Worm (Caenorhabditis elegans) whole organism, mixed stage, embryonic: ENCODE data around the gene glb-24.

Source experiments
- bed-3 ChIP-seq: fragments of 200-800 bp; sonication (Bioruptor generic); optimal IDR thresholded peaks from 3 replicates; lab custom pipeline; 2018; ENCODE audit warnings: mild to moderate bottlenecking, missing genetic modification characterization, moderate library complexity, missing compliant biosample characterization
- blmp-1 ChIP-seq: fragments of 150-350 bp; optimal IDR thresholded peaks from 2 replicates; lab custom pipeline; 2014; ENCODE audit warnings: missing biosample characterization, missing genetic modification characterization
- ceh-39 ChIP-seq: fragments of 150-350 bp; optimal IDR thresholded peaks from 2 replicates; lab custom pipeline; 2014; ENCODE audit warnings: missing biosample characterization, missing genetic modification characterization
- ceh-43 ChIP-seq: fragments of 200-800 bp; sonication (Bioruptor generic); optimal IDR thresholded peaks from 2 replicates; lab custom pipeline; 2018; ENCODE audit warnings: mild to moderate bottlenecking, missing genetic modification characterization, moderate library complexity, missing compliant biosample characterization
- ceh-83 ChIP-seq: fragments of 200-800 bp; sonication (Bioruptor generic); optimal IDR thresholded peaks from 2 replicates; lab custom pipeline; 2018; ENCODE audit warnings: mild to moderate bottlenecking, missing genetic modification characterization, missing compliant biosample characterization
- ces-1 ChIP-seq: fragments of 150-350 bp; optimal IDR thresholded peaks from 2 replicates; lab custom pipeline; 2014; ENCODE audit warnings: missing biosample characterization, missing genetic modification reagents, missing genetic modification characterization
- cnd-1 ChIP-seq: fragments of 200-800 bp; sonication (Bioruptor generic); optimal IDR thresholded peaks from 2 replicates; lab custom pipeline; 2018; ENCODE audit warnings: mild to moderate bottlenecking, missing genetic modification characterization, missing compliant biosample characterization
- drap-1 ChIP-seq: fragments of 200-800 bp; sonication (Bioruptor generic); optimal IDR thresholded peaks from 3 replicates; lab custom pipeline; 2018; ENCODE audit warnings: mild to moderate bottlenecking, missing genetic modification characterization, missing compliant biosample characterization
- elt-1 ChIP-seq: sonication (generic microtip); optimal IDR thresholded peaks from 2 replicates; lab custom pipeline; 2017; ENCODE audit warnings: missing genetic modification characterization, mild to moderate bottlenecking, missing compliant biosample characterization, antibody characterized with exemption, moderate library complexity, borderline replicate concordance; ENCODE audit not compliant: insufficient read depth
- elt-3 ChIP-seq: fragments of 150-350 bp; optimal IDR thresholded peaks from 2 replicates; lab custom pipeline; 2014; ENCODE audit warnings: missing biosample characterization, missing genetic modification characterization
- flh-1 ChIP-seq: fragments of 200-800 bp; sonication (Bioruptor generic); optimal IDR thresholded peaks from 2 replicates; lab custom pipeline; 2018; ENCODE audit warnings: mild to moderate bottlenecking, missing genetic modification characterization, moderate library complexity, missing compliant biosample characterization
- ham-2 ChIP-seq: fragments of 200-800 bp; sonication (Bioruptor generic); optimal IDR thresholded peaks from 2 replicates; lab custom pipeline; 2018; ENCODE audit warnings: mild to moderate bottlenecking, missing genetic modification characterization, missing compliant biosample characterization
- hlh-1 ChIP-seq: fragments of 150-350 bp; optimal IDR thresholded peaks from 2 replicates; lab custom pipeline; 2014; ENCODE audit warnings: missing biosample characterization, missing genetic modification reagents, missing genetic modification characterization
- lin-32 ChIP-seq: fragments of 200-800 bp; sonication (Bioruptor generic); optimal IDR thresholded peaks from 2 replicates; lab custom pipeline; 2018; ENCODE audit warnings: mild to moderate bottlenecking, missing genetic modification characterization, missing compliant biosample characterization
- lsy-2 ChIP-seq: fragments of 150-350 bp; optimal IDR thresholded peaks from 2 replicates; lab custom pipeline; 2014; ENCODE audit warnings: missing biosample characterization, missing genetic modification characterization
- mab-5 ChIP-seq: fragments of 150-350 bp; optimal IDR thresholded peaks from 2 replicates; lab custom pipeline; 2014; ENCODE audit warnings: missing biosample characterization, missing genetic modification characterization
- mep-1 ChIP-seq: fragments of 150-350 bp; optimal IDR thresholded peaks from 2 replicates; lab custom pipeline; 2017; ENCODE audit warnings: missing biosample characterization, missing genetic modification reagents, missing genetic modification characterization, inconsistent platforms
- mls-2 ChIP-seq: sonication (generic microtip); optimal IDR thresholded peaks from 2 replicates; lab custom pipeline; 2016; ENCODE audit warnings: mild to moderate bottlenecking, missing genetic modification characterization, moderate library complexity, missing compliant biosample characterization
- nhr-12 ChIP-seq: fragments of 150-350 bp; optimal IDR thresholded peaks from 2 replicates; lab custom pipeline; 2014; ENCODE audit warnings: missing biosample characterization, missing genetic modification characterization
- nhr-2 ChIP-seq: fragments of 150-350 bp; optimal IDR thresholded peaks from 2 replicates; lab custom pipeline; 2014; ENCODE audit warnings: missing biosample characterization, missing genetic modification characterization
- nhr-76 ChIP-seq: sonication (generic microtip); optimal IDR thresholded peaks from 2 replicates; lab custom pipeline; 2017; ENCODE audit warnings: missing biosample characterization, missing genetic modification characterization
- pha-4 ChIP-seq: fragments of 150-350 bp; optimal IDR thresholded peaks from 2 replicates; lab custom pipeline; 2018; ENCODE audit warnings: missing biosample characterization, missing genetic modification reagents, missing genetic modification characterization
- snpc-4 ChIP-seq: fragments of 150-350 bp; optimal IDR thresholded peaks from 2 replicates; lab custom pipeline; 2014; ENCODE audit warnings: missing biosample characterization, missing genetic modification characterization
- sptf-1 ChIP-seq: sonication (generic microtip); optimal IDR thresholded peaks from 2 replicates; lab custom pipeline; 2017; ENCODE audit warnings: mild to moderate bottlenecking, missing genetic modification characterization, moderate library complexity, missing compliant biosample characterization
- tbx-8 ChIP-seq: fragments of 200-800 bp; sonication (Bioruptor generic); optimal IDR thresholded peaks from 2 replicates; lab custom pipeline; 2018; ENCODE audit warnings: mild to moderate bottlenecking, missing genetic modification characterization, moderate library complexity, missing compliant biosample characterization
- unc-120 ChIP-seq: sonication (generic microtip); optimal IDR thresholded peaks from 2 replicates; lab custom pipeline; 2017; ENCODE audit warnings: missing genetic modification characterization, missing compliant biosample characterization; ENCODE audit not compliant: poor library complexity, severe bottlenecking
- unc-39 ChIP-seq: fragments of 150-350 bp; optimal IDR thresholded peaks from 2 replicates; lab custom pipeline; 2014; ENCODE audit warnings: missing biosample characterization, missing genetic modification characterization
- unc-62 ChIP-seq: fragments of 150-350 bp; optimal IDR thresholded peaks from 2 replicates; lab custom pipeline; 2014; ENCODE audit warnings: missing biosample characterization, missing genetic modification reagents, missing genetic modification characterization
- zip-8 ChIP-seq: fragments of 150-350 bp; optimal IDR thresholded peaks from 2 replicates; lab custom pipeline; 2014; ENCODE audit warnings: missing biosample characterization, missing genetic modification characterization

The glb-24 gene

ce11 chrV:12849736-12850135 lies 36.0 kb downstream of the glb-24 start, which contains the start of gene C44H9.5:
Gene C44H9.5 (minus strand): TSS chrV:12849864.
- TF ChIP-seq unc-120 (tag; lab: Kevin White, UChicago), result no peak
- TF ChIP-seq ceh-83 (GFP tag; lab: Kevin White, UChicago), result no peak
- TF ChIP-seq tbx-8 (GFP tag; lab: Kevin White, UChicago), result no peak
- TF ChIP-seq bed-3 (GFP tag; lab: Kevin White, UChicago), result no peak
- TF ChIP-seq, all 35 proteins: peak for 0

- no peak for TF ChIP-seq lin-32 (GFP tag; lab: Kevin White, UChicago)
- no peak for TF ChIP-seq nhr-12 (tag; lab: Kevin White, UChicago)
- no peak for TF ChIP-seq ceh-83 (GFP tag; lab: Kevin White, UChicago)
- no peak for TF ChIP-seq unc-120 (tag; lab: Kevin White, UChicago)
- TF ChIP-seq hlh-1 (tag; lab: Kevin White, UChicago), result no peak
- no peak for TF ChIP-seq snpc-4 (tag; lab: Kevin White, UChicago)
- TF ChIP-seq mep-1, result no peak
- no peak for TF ChIP-seq ceh-39 (tag; lab: Kevin White, UChicago)
- no peak for TF ChIP-seq pha-4 (tag; lab: Kevin White, UChicago)
- TF ChIP-seq elt-1 (tag; lab: Kevin White, UChicago), result no peak
- TF ChIP-seq ham-2 (GFP tag; lab: Kevin White, UChicago), result no peak
- TF ChIP-seq, all 35 proteins: peak for 0
Measured at ce11 chrV:12845247-12845646, 40.5 kb downstream of the glb-24 start, which contains the start of gene C44H9.6. Gene C44H9.6 (minus strand): TSS chrV:12845347.

ce11 chrV:12844748-12845147 lies 41.0 kb downstream of the glb-24 start:
- TF ChIP-seq ceh-83 (GFP tag; lab: Kevin White, UChicago) (no peak), tbx-8 (GFP tag; lab: Kevin White, UChicago) (no peak), unc-62 (no peak), drap-1 (GFP tag; lab: Kevin White, UChicago) (no peak), nhr-76 (tag; lab: Kevin White, UChicago) (no peak), flh-1 (GFP tag; lab: Kevin White, UChicago) (no peak), nhr-12 (tag; lab: Kevin White, UChicago) (no peak), mls-2 (tag; lab: Kevin White, UChicago) (no peak), mep-1 (no peak), mab-5 (tag; lab: Kevin White, UChicago) (no peak), unc-39 (tag; lab: Kevin White, UChicago) (no peak), cnd-1 (tag; lab: Kevin White, UChicago) (no peak), zip-8 (tag; lab: Kevin White, UChicago) (no peak), blmp-1 (tag; lab: Kevin White, UChicago) (no peak), pha-4 (tag; lab: Kevin White, UChicago) (no peak)

- TF ChIP-seq hlh-1 (tag; lab: Kevin White, UChicago) (no peak), ceh-39 (tag; lab: Kevin White, UChicago) (no peak), unc-39 (tag; lab: Kevin White, UChicago) (no peak), lin-32 (GFP tag; lab: Kevin White, UChicago) (no peak), blmp-1 (tag; lab: Kevin White, UChicago) (no peak), tbx-8 (GFP tag; lab: Kevin White, UChicago) (no peak), elt-1 (tag; lab: Kevin White, UChicago) (no peak), sptf-1 (tag; lab: Kevin White, UChicago) (no peak), cnd-1 (tag; lab: Kevin White, UChicago) (no peak), nhr-2 (tag; lab: Kevin White, UChicago) (no peak), unc-62 (no peak), ces-1 (no peak), pha-4 (tag; lab: Kevin White, UChicago) (no peak), lsy-2 (tag; lab: Kevin White, UChicago) (no peak), ceh-43 (GFP tag; lab: Kevin White, UChicago) (no peak), bed-3 (GFP tag; lab: Kevin White, UChicago) (no peak), elt-3 (tag; lab: Kevin White, UChicago) (no peak), mls-2 (tag; lab: Kevin White, UChicago) (no peak), mep-1 (no peak), unc-120 (tag; lab: Kevin White, UChicago) (no peak)
Measured at ce11 chrV:12835388-12835787, 50.4 kb downstream of the glb-24 start, which contains the start of gene C44H9.4. Gene C44H9.4 (plus strand): TSS chrV:12835688.
